Fruit fly (Drosophila melanogaster) whole organism, embryonic: Measurements from ENCODE around the gene Wbp2.
A peak's percentile ranks its signal among the peaks of the same experiment; 100 is the strongest.

Source experiments
- Bgb ChIP-seq: fragments of 200-800 bp; sonication (Bioruptor generic); IDR thresholded peaks from 2 replicates; pipeline ENCODE4 v1.3.6; 2022; ENCODE audit warnings: missing biosample characterization, missing genetic modification characterization; ENCODE audit not compliant: partially characterized antibody
- CG10462 ChIP-seq: fragments of 200-800 bp; sonication (Bioruptor generic); optimal IDR thresholded peaks from 2 replicates; lab custom pipeline; 2016; ENCODE audit warnings: missing biosample characterization, missing genetic modification characterization
- CG11696 ChIP-seq: fragments of 200-800 bp; sonication (Bioruptor generic); IDR thresholded peaks from 2 replicates; pipeline ENCODE4 v1.3.6; 2022; ENCODE audit warnings: missing biosample characterization, missing genetic modification characterization
- CG17802 ChIP-seq: fragments of 200-800 bp; sonication (Bioruptor generic); optimal IDR thresholded peaks from 2 replicates; lab custom pipeline; 2018; ENCODE audit warnings: missing biosample characterization, mild to moderate bottlenecking, missing genetic modification characterization, moderate library complexity
- CG31224 ChIP-seq: fragments of 200-800 bp; sonication (Bioruptor generic); IDR thresholded peaks from 2 replicates; pipeline ENCODE4 v1.3.6; 2022; ENCODE audit warnings: missing biosample characterization, missing genetic modification characterization
- CG31365 ChIP-seq: fragments of 200-800 bp; sonication (Bioruptor generic); optimal IDR thresholded peaks from 2 replicates; lab custom pipeline; 2018; ENCODE audit warnings: missing biosample characterization, mild to moderate bottlenecking, missing genetic modification characterization
- CG32772 ChIP-seq: fragments of 200-800 bp; sonication (Bioruptor generic); IDR thresholded peaks from 2 replicates; pipeline ENCODE4 v1.3.6; 2022; ENCODE audit warnings: missing biosample characterization, missing genetic modification characterization
- CG33213 ChIP-seq: fragments of 200-800 bp; sonication (Bioruptor generic); optimal IDR thresholded peaks from 3 replicates; lab custom pipeline; 2016; ENCODE audit warnings: missing biosample characterization, missing genetic modification characterization
- CG3407 ChIP-seq: fragments of 200-800 bp; sonication (Bioruptor generic); optimal IDR thresholded peaks from 2 replicates; lab custom pipeline; 2018; ENCODE audit warnings: missing biosample characterization, mild to moderate bottlenecking, missing genetic modification characterization
- CG34376 ChIP-seq: fragments of 200-800 bp; sonication (Bioruptor generic); optimal IDR thresholded peaks from 2 replicates; lab custom pipeline; 2018; ENCODE audit warnings: missing biosample characterization, mild to moderate bottlenecking, missing genetic modification characterization
- CG42726 ChIP-seq: fragments of 200-800 bp; sonication (Bioruptor generic); IDR thresholded peaks from 2 replicates; pipeline ENCODE4 v1.3.6; 2022; ENCODE audit warnings: missing biosample characterization, missing genetic modification characterization; ENCODE audit not compliant: partially characterized antibody
- CG43689 ChIP-seq: fragments of 200-800 bp; sonication (Bioruptor generic); IDR thresholded peaks from 2 replicates; pipeline ENCODE4 v1.3.6; 2022; ENCODE audit warnings: missing biosample characterization, missing genetic modification characterization
- CG4854 ChIP-seq: fragments of 200-800 bp; sonication (Bioruptor generic); optimal IDR thresholded peaks from 2 replicates; lab custom pipeline; 2016; ENCODE audit warnings: missing biosample characterization, missing genetic modification characterization, inconsistent platforms
- CG5953 ChIP-seq: fragments of 200-800 bp; sonication (Bioruptor generic); IDR thresholded peaks from 2 replicates; pipeline ENCODE4 v1.3.6; 2022; ENCODE audit warnings: missing biosample characterization, missing genetic modification characterization
- CG6654 ChIP-seq: fragments of 200-800 bp; sonication (Bioruptor generic); optimal IDR thresholded peaks from 2 replicates; lab custom pipeline; 2017; ENCODE audit warnings: missing biosample characterization, mild to moderate bottlenecking, missing genetic modification characterization
- CG6683 ChIP-seq: fragments of 200-800 bp; sonication (Bioruptor generic); optimal IDR thresholded peaks from 2 replicates; lab custom pipeline; 2017; ENCODE audit warnings: missing biosample characterization, mild to moderate bottlenecking, missing genetic modification characterization, missing genetic modification reagents
- CG7839 ChIP-seq: fragments of 200-800 bp; sonication (Bioruptor generic); optimal IDR thresholded peaks from 3 replicates; lab custom pipeline; 2018; ENCODE audit warnings: missing biosample characterization, mild to moderate bottlenecking, missing genetic modification characterization, moderate library complexity
- CG8089 ChIP-seq: fragments of 200-800 bp; sonication (Bioruptor generic); optimal IDR thresholded peaks from 3 replicates; lab custom pipeline; 2016; ENCODE audit warnings: missing biosample characterization, missing genetic modification characterization
- CG8359 ChIP-seq: fragments of 200-800 bp; sonication (Bioruptor generic); optimal IDR thresholded peaks from 2 replicates; lab custom pipeline; 2017; ENCODE audit warnings: missing biosample characterization, mild to moderate bottlenecking, missing genetic modification characterization, borderline replicate concordance
- CG8765 ChIP-seq: fragments of 200-800 bp; sonication (Bioruptor generic); IDR thresholded peaks from 2 replicates; pipeline ENCODE4 v1.3.6; 2022; ENCODE audit warnings: missing biosample characterization, missing genetic modification characterization
- D19B ChIP-seq: fragments of 200-800 bp; sonication (Bioruptor generic); optimal IDR thresholded peaks from 2 replicates; lab custom pipeline; 2017; ENCODE audit warnings: missing biosample characterization, mild to moderate bottlenecking, missing genetic modification characterization
- Dref ChIP-seq: fragments of 200-800 bp; sonication (Bioruptor generic); IDR thresholded peaks from 2 replicates; pipeline ENCODE4 v1.3.6; 2022; ENCODE audit warnings: missing biosample characterization, missing genetic modification characterization
- E2f2 ChIP-seq: fragments of 200-800 bp; sonication (Bioruptor generic); IDR thresholded peaks from 2 replicates; pipeline ENCODE4 v1.3.6; 2022; ENCODE audit warnings: missing biosample characterization, missing genetic modification characterization
- HLH54F ChIP-seq: fragments of 200-800 bp; sonication (Bioruptor generic); optimal IDR thresholded peaks from 3 replicates; lab custom pipeline; 2016; ENCODE audit warnings: missing biosample characterization, missing genetic modification characterization
- Hey ChIP-seq: fragments of 200-800 bp; sonication (Bioruptor generic); optimal IDR thresholded peaks from 3 replicates; lab custom pipeline; 2018; ENCODE audit warnings: missing biosample characterization, mild to moderate bottlenecking, missing genetic modification characterization
- HmgD ChIP-seq: fragments of 200-800 bp; sonication (Bioruptor generic); optimal IDR thresholded peaks from 3 replicates; lab custom pipeline; 2016; ENCODE audit warnings: missing biosample characterization, missing genetic modification characterization
- Hr39 ChIP-seq: fragments of >200 bp; optimal IDR thresholded peaks from 2 replicates; lab custom pipeline; 2017
- Lim3 ChIP-seq: fragments of 200-800 bp; sonication (Bioruptor generic); IDR thresholded peaks from 2 replicates; pipeline ENCODE4 v1.3.6; 2022; ENCODE audit warnings: missing biosample characterization, missing genetic modification characterization
- Lpt ChIP-seq: fragments of >200 bp; optimal IDR thresholded peaks from 2 replicates; lab custom pipeline; 2018; ENCODE audit warnings: missing biosample characterization, missing genetic modification characterization
- Med ChIP-seq: fragments of 200-800 bp; sonication (Bioruptor generic); peaks from one replicate; lab custom pipeline; 2016; ENCODE audit warnings: missing biosample characterization, missing genetic modification characterization, mild to moderate bottlenecking, inconsistent platforms, moderate library complexity
- Mrtf ChIP-seq: fragments of 200-800 bp; sonication (Bioruptor generic); IDR thresholded peaks from 3 replicates; pipeline ENCODE4 v1.3.6; 2022; ENCODE audit warnings: missing biosample characterization, missing genetic modification characterization
- NK7.1 ChIP-seq: fragments of 200-800 bp; sonication (Bioruptor generic); optimal IDR thresholded peaks from 3 replicates; lab custom pipeline; 2016; ENCODE audit warnings: missing biosample characterization, missing genetic modification characterization
- Sry-δ ChIP-seq: fragments of 200-800 bp; sonication (Bioruptor generic); optimal IDR thresholded peaks from 2 replicates; lab custom pipeline; 2016; ENCODE audit warnings: missing biosample characterization, missing genetic modification characterization
- Usf ChIP-seq: fragments of 200-800 bp; sonication (Bioruptor generic); optimal IDR thresholded peaks from 2 replicates; lab custom pipeline; 2017; ENCODE audit warnings: missing genotype, missing biosample characterization, missing genetic modification characterization
- ab ChIP-seq: fragments of 200-800 bp; sonication (Bioruptor generic); optimal IDR thresholded peaks from 2 replicates; lab custom pipeline; 2016; ENCODE audit warnings: missing biosample characterization, missing genetic modification characterization
- amos ChIP-seq: fragments of 200-800 bp; sonication (Bioruptor generic); IDR thresholded peaks from 2 replicates; pipeline ENCODE4 v1.3.6; 2022; ENCODE audit warnings: missing biosample characterization, missing genetic modification characterization; ENCODE audit not compliant: partially characterized antibody
- br ChIP-seq: fragments of >200 bp; optimal IDR thresholded peaks from 2 replicates; lab custom pipeline; 2017
- crc ChIP-seq: fragments of 200-800 bp; sonication (Bioruptor generic); optimal IDR thresholded peaks from 2 replicates; lab custom pipeline; 2016; ENCODE audit warnings: missing biosample characterization, missing genetic modification characterization
- dati ChIP-seq: fragments of 200-800 bp; sonication (Bioruptor generic); IDR thresholded peaks from 2 replicates; pipeline ENCODE4 v1.3.6; 2022; ENCODE audit warnings: missing biosample characterization, missing genetic modification characterization
- gt ChIP-seq: fragments of 200-800 bp; sonication (Bioruptor generic); IDR thresholded peaks from 2 replicates; pipeline ENCODE4 v1.3.6; 2022; ENCODE audit warnings: missing biosample characterization, missing genetic modification characterization
- h ChIP-seq: fragments of >200 bp; optimal IDR thresholded peaks from 2 replicates; lab custom pipeline; 2017
- hb ChIP-seq: fragments of 200-800 bp; sonication (Bioruptor generic); IDR thresholded peaks from 3 replicates; pipeline ENCODE4 v1.3.6; 2022; ENCODE audit warnings: missing biosample characterization, missing genetic modification characterization; ENCODE audit not compliant: partially characterized antibody
- hbn ChIP-seq: fragments of 200-800 bp; sonication (Bioruptor generic); IDR thresholded peaks from 2 replicates; pipeline ENCODE4 v1.3.6; 2022; ENCODE audit warnings: missing biosample characterization, missing genetic modification characterization; ENCODE audit not compliant: partially characterized antibody
- nom ChIP-seq: fragments of 200-800 bp; sonication (Bioruptor generic); optimal IDR thresholded peaks from 2 replicates; lab custom pipeline; 2017; ENCODE audit warnings: missing biosample characterization, missing genetic modification characterization, mild to moderate bottlenecking, moderate library complexity, missing genetic modification reagents
- phol ChIP-seq: fragments of 200-800 bp; sonication (Bioruptor generic); optimal IDR thresholded peaks from 3 replicates; lab custom pipeline; 2018; ENCODE audit warnings: missing biosample characterization, mild to moderate bottlenecking, missing genetic modification characterization, moderate library complexity
- sens-2 ChIP-seq: fragments of 200-800 bp; sonication (Bioruptor generic); IDR thresholded peaks from 2 replicates; pipeline ENCODE4 v1.3.6; 2022; ENCODE audit warnings: missing biosample characterization, missing genetic modification characterization
- sim ChIP-seq: fragments of 200-800 bp; sonication (Bioruptor generic); IDR thresholded peaks from 2 replicates; pipeline ENCODE4 v1.3.6; 2022; ENCODE audit warnings: missing biosample characterization, missing genetic modification characterization
- sna ChIP-seq: fragments of 200-800 bp; sonication (Bioruptor generic); IDR thresholded peaks from 2 replicates; pipeline ENCODE4 v1.3.6; 2022; ENCODE audit warnings: missing biosample characterization, missing genetic modification characterization; ENCODE audit not compliant: partially characterized antibody
- ssp ChIP-seq: fragments of 200-800 bp; sonication (Bioruptor generic); IDR thresholded peaks from 2 replicates; pipeline ENCODE4 v1.3.6; 2022; ENCODE audit warnings: missing biosample characterization, missing genetic modification characterization
- stwl ChIP-seq: fragments of 200-800 bp; sonication (Bioruptor generic); optimal IDR thresholded peaks from 3 replicates; lab custom pipeline; 2018; ENCODE audit warnings: missing biosample characterization, mild to moderate bottlenecking, missing genetic modification characterization, moderate library complexity
- toy ChIP-seq: fragments of 200-800 bp; sonication (Bioruptor generic); IDR thresholded peaks from 2 replicates; pipeline ENCODE4 v1.3.6; 2022; ENCODE audit warnings: missing biosample characterization, missing genetic modification characterization
- wek ChIP-seq: fragments of 200-800 bp; sonication (Bioruptor generic); optimal IDR thresholded peaks from 3 replicates; lab custom pipeline; 2018; ENCODE audit warnings: missing biosample characterization, mild to moderate bottlenecking, missing genetic modification characterization, moderate library complexity
- wor ChIP-seq: fragments of 200-800 bp; sonication (Bioruptor generic); IDR thresholded peaks from 2 replicates; pipeline ENCODE4 v1.3.6; 2022; ENCODE audit warnings: missing biosample characterization, missing genetic modification characterization

The Wbp2 gene

dm6 chr3L:12832355-12832881, 17.5 kb upstream of the Wbp2 start (continued):
- TF ChIP-seq Hey (tag; lab: Kevin White, UChicago) (no peak), CG8359 (GFP tag; lab: Kevin White, UChicago) (no peak), HmgD (GFP tag; lab: Kevin White, UChicago) (no peak), Lpt (no peak), Dref (GFP tag; lab: Robert Waterston, UW) (no peak), crc (GFP tag; lab: Kevin White, UChicago) (no peak), Mrtf (GFP tag; lab: Robert Waterston, UW) (no peak), CG17802 (tag; lab: Kevin White, UChicago) (no peak), CG6683 (GFP tag; lab: Kevin White, UChicago) (no peak), CG43689 (GFP tag; lab: Robert Waterston, UW) (no peak), CG31224 (no peak), Hr39 (lab: Kevin White, UChicago) (no peak), wor (GFP tag; lab: Robert Waterston, UW) (no peak), sens-2 (GFP tag; lab: Robert Waterston, UW) (no peak), stwl (tag; lab: Kevin White, UChicago) (no peak), Lim3 (no peak), toy (GFP tag; lab: Robert Waterston, UW) (no peak), CG33213 (GFP tag; lab: Kevin White, UChicago) (no peak), CG42726 (GFP tag; lab: Robert Waterston, UW) (no peak), CG31365 (tag; lab: Kevin White, UChicago) (no peak), D19B (GFP tag; lab: Kevin White, UChicago) (no peak), CG4854 (GFP tag; lab: Kevin White, UChicago) (no peak), ssp (no peak), phol (tag; lab: Kevin White, UChicago) (no peak), CG7839 (no peak), CG8089 (GFP tag; lab: Kevin White, UChicago) (no peak), nom (GFP tag; lab: Kevin White, UChicago) (peak; percentile 77), CG5953 (GFP tag; lab: Robert Waterston, UW) (no peak), dati (GFP tag; lab: Robert Waterston, UW) (no peak), Med (GFP tag; lab: Kevin White, UChicago) (peak; percentile 81), CG34376 (GFP tag; lab: Kevin White, UChicago) (peak; percentile 41), NK7.1 (GFP tag; lab: Kevin White, UChicago) (no peak), ab (GFP tag; lab: Kevin White, UChicago) (no peak), CG11696 (no peak), amos (GFP tag; lab: Robert Waterston, UW) (no peak; the same call in 1 of the 2 replicates), wek (no peak), br (lab: Kevin White, UChicago) (no peak), CG3407 (no peak), hb (GFP tag; lab: Robert Waterston, UW) (no peak), sim (no peak; the same call in 1 of the 2 replicates), Usf (GFP tag; lab: Kevin White, UChicago) (no peak), sna (GFP tag; lab: Robert Waterston, UW) (0 out of 2 replicates have a peak, but pooled peaks have one; percentile 40), Sry-δ (GFP tag; lab: Kevin White, UChicago) (no peak), hbn (no peak), CG6654 (GFP tag; lab: Kevin White, UChicago) (no peak), E2f2 (GFP tag; lab: Robert Waterston, UW) (peak; percentile 48; the same call in 1 of the 2 replicates), h (no peak), gt (GFP tag; lab: Robert Waterston, UW) (no peak), CG8765 (GFP tag; lab: Robert Waterston, UW) (no peak), HLH54F (GFP tag; lab: Kevin White, UChicago) (no peak), Bgb (GFP tag; lab: Robert Waterston, UW) (peak; percentile 42; the same call in 1 of the 2 replicates), CG32772 (GFP tag; lab: Robert Waterston, UW) (no peak), CG10462 (GFP tag; lab: Kevin White, UChicago) (no peak)
